Worm (Caenorhabditis elegans): ENCODE data around the gene C11D2.4.

DNA sequence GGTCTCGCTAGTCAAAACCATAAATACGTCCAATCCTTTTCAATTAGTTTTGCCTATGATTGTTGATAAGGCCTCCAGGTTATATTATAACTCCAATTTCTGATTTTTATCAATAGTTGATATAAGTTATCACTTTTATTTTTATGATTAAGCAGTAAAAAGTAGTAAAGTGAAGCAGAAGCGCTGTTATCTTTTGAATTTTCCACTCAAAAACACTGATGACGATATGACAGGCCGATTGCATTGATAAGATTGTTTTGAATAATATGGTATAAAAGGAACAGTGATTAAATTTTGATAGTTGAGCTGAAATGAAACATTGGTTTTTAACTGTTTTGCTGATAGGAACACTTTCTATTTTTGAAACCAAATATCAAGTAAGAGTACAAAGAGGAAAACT is 28.8 kb upstream of the C11D2.4 start, which contains the start of gene asp-9:
- no peak for TF ChIP-seq nhr-28 (tag; optimal IDR thresholded peaks at IDR 0.05)
- TF ChIP-seq ces-1 (GFP tag; optimal IDR thresholded peaks at IDR 0.05), result no peak
- no peak for TF ChIP-seq nhr-12 (tag; optimal IDR thresholded peaks at IDR 0.05)
- no peak for TF ChIP-seq tbx-8 (GFP tag; optimal IDR thresholded peaks at IDR 0.05)
- TF ChIP-seq unc-62 (GFP tag; optimal IDR thresholded peaks at IDR 0.05), result no peak
- no peak for TF ChIP-seq ztf-11 (tag; optimal IDR thresholded peaks at IDR 0.05)
- no peak for TF ChIP-seq sptf-1 (tag; optimal IDR thresholded peaks at IDR 0.05)
- TF ChIP-seq sem-2 (GFP tag; optimal IDR thresholded peaks at IDR 0.05), result no peak
- TF ChIP-seq mab-5 (tag; optimal IDR thresholded peaks at IDR 0.05), result no peak
- TF ChIP-seq pha-4 (tag; optimal IDR thresholded peaks at IDR 0.05), result no peak
- no peak for TF ChIP-seq ceh-43 (GFP tag; optimal IDR thresholded peaks at IDR 0.05)
- TF ChIP-seq blmp-1 (tag; optimal IDR thresholded peaks at IDR 0.05), result no peak

Data from whole organism, mixed stage, embryonic.